Fruit fly (Drosophila melanogaster) Kc167 (cell line): ENCODE measurements around the gene EMC5.

Experiments
- Myc ChIP-seq: fragments of >200 bp; optimal IDR thresholded peaks from 2 replicates; lab custom pipeline; 2017; ENCODE audit warnings: missing external identifiers
- h ChIP-seq: fragments of >200 bp; optimal IDR thresholded peaks from 3 replicates; lab custom pipeline; 2018; ENCODE audit warnings: missing external identifiers
- ttk ChIP-seq: sonication (Bioruptor generic); optimal IDR thresholded peaks from 2 replicates; lab custom pipeline; 2017; ENCODE audit warnings: missing external identifiers

dm6 chr2L:18990133-18990532 lies 2.6 kb downstream of the EMC5 start, which contains the start of gene CG15170:
- no peak for TF ChIP-seq Myc
- TF ChIP-seq ttk (lab: Kevin White, UChicago): no peak
- no peak for TF ChIP-seq h
